Fruit fly (Drosophila melanogaster): ENCODE data around the gene Taf1.

Gene Taf1

DNA sequence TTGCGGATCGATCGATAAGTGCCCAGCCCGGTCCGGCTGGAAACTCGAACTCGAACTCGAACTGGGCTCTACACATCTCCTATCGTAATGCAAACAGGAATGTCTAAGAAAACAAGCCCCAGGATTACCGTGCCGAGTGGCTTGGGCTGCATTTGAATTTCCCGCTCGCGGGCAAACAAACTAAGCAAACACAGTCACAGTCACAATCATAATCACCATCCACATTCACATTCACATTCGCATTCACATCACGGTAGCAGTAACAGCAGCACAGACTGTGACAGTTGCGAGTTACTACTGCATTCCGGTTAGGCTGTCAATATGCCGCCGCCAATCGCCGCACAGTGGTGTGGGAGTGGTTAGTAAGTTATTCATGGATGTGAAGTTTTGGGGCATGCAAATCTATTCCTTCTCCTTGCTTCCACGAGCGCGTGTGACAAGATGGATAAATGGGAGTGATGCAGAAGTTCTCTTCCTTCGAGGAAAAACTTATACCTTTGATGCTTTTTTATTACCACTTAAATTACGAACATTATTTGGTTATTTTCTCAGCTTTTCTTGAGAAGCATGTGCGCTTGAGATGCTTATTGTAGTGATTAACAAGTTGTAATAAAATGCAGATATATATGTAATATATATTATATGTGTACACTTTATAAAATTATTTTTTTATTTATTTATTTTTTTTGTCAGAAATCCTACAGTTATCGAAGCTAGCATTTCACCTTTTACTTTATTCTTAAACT lies 17.9 kb downstream of the Taf1 start (continued):
- TF ChIP-seq chn (GFP tag; optimal IDR thresholded peaks at IDR 0.05): no peak
- TF ChIP-seq nau (GFP tag; optimal IDR thresholded peaks at IDR 0.05): no peak
- TF ChIP-seq CG9215 (GFP tag; IDR thresholded peaks at IDR 0.05): no peak
- no peak for TF ChIP-seq Ets97D (GFP tag; optimal IDR thresholded peaks at IDR 0.05)
- TF ChIP-seq CG12071 (GFP tag; optimal IDR thresholded peaks at IDR 0.05): no peak
- TF ChIP-seq Dll (GFP tag; IDR thresholded peaks at IDR 0.05; ENCODE audit: partially characterized antibody): no peak
- TF ChIP-seq Sin3A (optimal IDR thresholded peaks at IDR 0.05): no peak
- TF ChIP-seq CG34422 (GFP tag; IDR thresholded peaks at IDR 0.05): no peak
- TF ChIP-seq Nf-YA (GFP tag; IDR thresholded peaks at IDR 0.05): no peak
- no peak for TF ChIP-seq ash1 (GFP tag; optimal IDR thresholded peaks at IDR 0.05)
- TF ChIP-seq Oli (tag; optimal IDR thresholded peaks at IDR 0.05): peak; percentile 37
- no peak for TF ChIP-seq sna (GFP tag; IDR thresholded peaks at IDR 0.05; ENCODE audit: partially characterized antibody)
- TF ChIP-seq pb (GFP tag; optimal IDR thresholded peaks at IDR 0.05): no peak
- peak; percentile 9 for TF ChIP-seq CG10979 (tag; optimal IDR thresholded peaks at IDR 0.05)
- TF ChIP-seq Oaz (GFP tag; IDR thresholded peaks at IDR 0.05): no peak
- peak; percentile 83 for TF ChIP-seq Med (GFP tag)
- TF ChIP-seq Taf1 (GFP tag; IDR thresholded peaks at IDR 0.05): no peak
- peak; percentile 69 for TF ChIP-seq CG1603 (tag; optimal IDR thresholded peaks at IDR 0.05)
- no peak for TF ChIP-seq Bgb (GFP tag; IDR thresholded peaks at IDR 0.05; ENCODE audit: partially characterized antibody)
- TF ChIP-seq dpn (GFP tag; optimal IDR thresholded peaks at IDR 0.05): peak in 1 of 2 experiments; percentile 14
- no peak for TF ChIP-seq Lpt (GFP tag; optimal IDR thresholded peaks at IDR 0.05)
- TF ChIP-seq ewg (GFP tag; optimal IDR thresholded peaks at IDR 0.05): no peak
- TF ChIP-seq trh (GFP tag; optimal IDR thresholded peaks at IDR 0.05): no peak
- TF ChIP-seq CG9817 (tag; optimal IDR thresholded peaks at IDR 0.05): no peak
- TF ChIP-seq ap (GFP tag; IDR thresholded peaks at IDR 0.05): no peak
- no peak for TF ChIP-seq Camta (GFP tag; optimal IDR thresholded peaks at IDR 0.05)
- no peak for TF ChIP-seq CG12744 (GFP tag; optimal IDR thresholded peaks at IDR 0.05)
- TF ChIP-seq fd64A (GFP tag; optimal IDR thresholded peaks at IDR 0.05): no peak
- no peak for TF ChIP-seq prd (optimal IDR thresholded peaks at IDR 0.05)
- peak; percentile 31; the same call in 1 of the 3 replicates for TF ChIP-seq prd (GFP tag; IDR thresholded peaks at IDR 0.05)
- no peak for TF ChIP-seq CG8944 (GFP tag; optimal IDR thresholded peaks at IDR 0.05)
- TF ChIP-seq CG6272 (GFP tag; IDR thresholded peaks at IDR 0.05): 0 out of 2 replicates have a peak, but pooled peaks have one; percentile 5
- TF ChIP-seq Ptx1 (GFP tag; IDR thresholded peaks at IDR 0.05): no peak
- no peak for TF ChIP-seq bigmax (GFP tag; optimal IDR thresholded peaks at IDR 0.05)
- no peak for TF ChIP-seq lilli (GFP tag; optimal IDR thresholded peaks at IDR 0.05)
- TF ChIP-seq kah (GFP tag; optimal IDR thresholded peaks at IDR 0.05): no peak
- TF ChIP-seq amos (GFP tag; IDR thresholded peaks at IDR 0.05; ENCODE audit: partially characterized antibody): no peak
- TF ChIP-seq CG16815 (GFP tag; optimal IDR thresholded peaks at IDR 0.05): no peak
- 0 out of 2 replicates have a peak, but pooled peaks have one; percentile 42 for TF ChIP-seq CG10959 (GFP tag; IDR thresholded peaks at IDR 0.05)
- TF ChIP-seq Sry-δ (GFP tag; optimal IDR thresholded peaks at IDR 0.05): no peak
- no peak; the same call in 1 of the 2 replicates for TF ChIP-seq CG11247 (GFP tag; IDR thresholded peaks at IDR 0.05)
- TF ChIP-seq CG3163 (GFP tag; optimal IDR thresholded peaks at IDR 0.05): no peak
- TF ChIP-seq tap (tag; optimal IDR thresholded peaks at IDR 0.05): no peak
- TF ChIP-seq CG3995 (GFP tag; optimal IDR thresholded peaks at IDR 0.05): peak; percentile 95
- peak; percentile 18 for TF ChIP-seq CG13424 (tag; optimal IDR thresholded peaks at IDR 0.05)
- no peak for TF ChIP-seq pzg (GFP tag; optimal IDR thresholded peaks at IDR 0.05)
- TF ChIP-seq CG17385 (GFP tag; optimal IDR thresholded peaks at IDR 0.05): no peak
- TF ChIP-seq en (GFP tag; optimal IDR thresholded peaks at IDR 0.05): no peak
- no peak for TF ChIP-seq gfzf (GFP tag; optimal IDR thresholded peaks at IDR 0.05)
- no peak for TF ChIP-seq cg (GFP tag; optimal IDR thresholded peaks at IDR 0.05)
- TF ChIP-seq zen (tag; optimal IDR thresholded peaks at IDR 0.05): peak; percentile 22

Measured in whole organism, embryonic.